Fruit fly (Drosophila melanogaster) whole organism, prepupa: Measurements from ENCODE around the gene fd96Ca.

Experiments
- CG34406 ChIP-seq: fragments of 200-800 bp; sonication (Bioruptor generic); optimal IDR thresholded peaks from 3 replicates; lab custom pipeline; 2016; ENCODE audit warnings: missing biosample characterization, missing genetic modification characterization
- Gug ChIP-seq: fragments of 200-800 bp; sonication (Bioruptor generic); IDR thresholded peaks from 2 replicates; pipeline ENCODE4 v1.3.6; 2022; ENCODE audit warnings: missing biosample characterization, missing genetic modification characterization
- Hr39 ChIP-seq: fragments of 200-800 bp; sonication (Bioruptor generic); optimal IDR thresholded peaks from 2 replicates; lab custom pipeline; 2016; ENCODE audit warnings: missing biosample characterization, missing genetic modification characterization
- pdm3 ChIP-seq: fragments of 200-800 bp; sonication (Bioruptor generic); optimal IDR thresholded peaks from 3 replicates; lab custom pipeline; 2016; ENCODE audit warnings: missing biosample characterization, missing genetic modification characterization

- TF ChIP-seq CG34406 (GFP tag; lab: Kevin White, UChicago) (no peak), Gug (GFP tag; lab: Robert Waterston, UW) (no peak), Hr39 (GFP tag; lab: Kevin White, UChicago) (no peak), pdm3 (GFP tag; lab: Kevin White, UChicago) (no peak)
Measured at dm6 chr3R:25078665-25079064, 3.8 kb upstream of the fd96Ca start.
